Worm (Caenorhabditis elegans): ENCODE results near the gene F10C1.1.
"Not testable (repeated sequence)": the region's sequence is repeated elsewhere in the genome, so short reads cannot be mapped to it uniquely, and the experiment has no call there.

Gene F10C1.1

ce11 chrII:5751353-5751752, 22.7 kb upstream of the F10C1.1 start:
- TF ChIP-seq W03F9.2 (tag; optimal IDR thresholded peaks at IDR 0.05) = no peak

- no peak for TF ChIP-seq dao-5 (tag; optimal IDR thresholded peaks at IDR 0.05)
- TF ChIP-seq him-1 (tag; optimal IDR thresholded peaks at IDR 0.05) = no peak
- TF ChIP-seq W03F9.2 (tag; optimal IDR thresholded peaks at IDR 0.05) = no peak
Measured at ce11 chrII:5754168-5754567, 19.9 kb upstream of the F10C1.1 start, which contains the start of gene F10C1.8. Gene F10C1.8, plus strand, starts transcription at chrII:5754468.

- not testable (repeated sequence) for TF ChIP-seq him-1, dao-5, W03F9.2 (tag; optimal IDR thresholded peaks at IDR 0.05)
Measured at ce11 chrII:5757656-5758055, 16.4 kb upstream of the F10C1.1 start, which contains the start of the genes F10C1.3 and F10C1.23. Gene F10C1.3, minus strand, starts transcription at chrII:5757756. Gene F10C1.23, plus strand, starts transcription at chrII:5758040.

ce11 chrII:5765318-5765717, 8.7 kb upstream of the F10C1.1 start, which contains the start of gene ifb-1:
Gene ifb-1, plus strand, starts transcription at chrII:5765618.
- TF ChIP-seq W03F9.2 (tag; optimal IDR thresholded peaks at IDR 0.05) = no peak
- no peak for TF ChIP-seq dao-5 (tag; optimal IDR thresholded peaks at IDR 0.05)
- TF ChIP-seq him-1 (tag; optimal IDR thresholded peaks at IDR 0.05) = no peak

ce11 chrII:5768274-5768820, 5.7 kb upstream of the F10C1.1 start:
- no peak for TF ChIP-seq dao-5 (tag; optimal IDR thresholded peaks at IDR 0.05)
- no peak for TF ChIP-seq W03F9.2 (tag; optimal IDR thresholded peaks at IDR 0.05)
- no peak for TF ChIP-seq him-1 (tag; optimal IDR thresholded peaks at IDR 0.05)

- TF ChIP-seq dao-5 (tag; optimal IDR thresholded peaks at IDR 0.05) = no peak
- TF ChIP-seq him-1 (tag; optimal IDR thresholded peaks at IDR 0.05) = peak; percentile 28
Measured at ce11 chrII:5772547-5773142, 1.4 kb upstream of the F10C1.1 start.

- no peak for TF ChIP-seq him-1 (tag; optimal IDR thresholded peaks at IDR 0.05)
- no peak for TF ChIP-seq W03F9.2 (tag; optimal IDR thresholded peaks at IDR 0.05)
- no peak for TF ChIP-seq dao-5 (tag; optimal IDR thresholded peaks at IDR 0.05)
Measured at ce11 chrII:5774879-5775278, 850 bp downstream of the F10C1.1 start.

- TF ChIP-seq W03F9.2 (tag; optimal IDR thresholded peaks at IDR 0.05) = no peak
- TF ChIP-seq dao-5 (tag; optimal IDR thresholded peaks at IDR 0.05) = no peak
- no peak for TF ChIP-seq him-1 (tag; optimal IDR thresholded peaks at IDR 0.05)
Measured at ce11 chrII:5777372-5777771, 3.3 kb downstream of the F10C1.1 start.

ce11 chrII:5779866-5780265, 5.8 kb downstream of the F10C1.1 start:
- TF ChIP-seq him-1 (tag; optimal IDR thresholded peaks at IDR 0.05) (peak; percentile 75), dao-5 (tag; optimal IDR thresholded peaks at IDR 0.05) (no peak)

- TF ChIP-seq W03F9.2 (tag; optimal IDR thresholded peaks at IDR 0.05) (peak; percentile 67), dao-5 (tag; optimal IDR thresholded peaks at IDR 0.05) (peak; percentile 47), him-1 (tag; optimal IDR thresholded peaks at IDR 0.05) (peak; percentile 34)
Measured at ce11 chrII:5781935-5782921, 8.2 kb downstream of the F10C1.1 start, which contains the start of gene K05F1.6. Gene K05F1.6, plus strand, starts transcription at chrII:5782520.

- TF ChIP-seq him-1 (tag; optimal IDR thresholded peaks at IDR 0.05) = no peak
Measured at ce11 chrII:5785504-5785903, 11.5 kb downstream of the F10C1.1 start.

ce11 chrII:5788815-5789214, 14.8 kb downstream of the F10C1.1 start, which contains the start of gene K05F1.13:
Gene K05F1.13, plus strand, starts transcription at chrII:5789115.
- no peak for TF ChIP-seq dao-5 (tag; optimal IDR thresholded peaks at IDR 0.05)
- TF ChIP-seq him-1 (tag; optimal IDR thresholded peaks at IDR 0.05) = no peak
- TF ChIP-seq W03F9.2 (tag; optimal IDR thresholded peaks at IDR 0.05) = no peak

ce11 chrII:5790313-5790773, 16.3 kb downstream of the F10C1.1 start, which contains the start of gene lect-2:
Gene lect-2, plus strand, starts transcription at chrII:5790723.
- TF ChIP-seq him-1 (tag; optimal IDR thresholded peaks at IDR 0.05) = no peak
- no peak for TF ChIP-seq dao-5 (tag; optimal IDR thresholded peaks at IDR 0.05)
- TF ChIP-seq W03F9.2 (tag; optimal IDR thresholded peaks at IDR 0.05) = no peak

- TF ChIP-seq W03F9.2 (tag; optimal IDR thresholded peaks at IDR 0.05) (no peak), dao-5 (tag; optimal IDR thresholded peaks at IDR 0.05) (no peak), him-1 (tag; optimal IDR thresholded peaks at IDR 0.05) (no peak)
Measured at ce11 chrII:5792490-5792889, 18.5 kb downstream of the F10C1.1 start, which contains the start of gene K05F1.14. Gene K05F1.14, minus strand, starts transcription at chrII:5792590.

Measured in whole organism, L4/young adult.